Worm (Caenorhabditis elegans): Measurements from ENCODE around the gene F45E12.6.

Gene F45E12.6

DNA sequence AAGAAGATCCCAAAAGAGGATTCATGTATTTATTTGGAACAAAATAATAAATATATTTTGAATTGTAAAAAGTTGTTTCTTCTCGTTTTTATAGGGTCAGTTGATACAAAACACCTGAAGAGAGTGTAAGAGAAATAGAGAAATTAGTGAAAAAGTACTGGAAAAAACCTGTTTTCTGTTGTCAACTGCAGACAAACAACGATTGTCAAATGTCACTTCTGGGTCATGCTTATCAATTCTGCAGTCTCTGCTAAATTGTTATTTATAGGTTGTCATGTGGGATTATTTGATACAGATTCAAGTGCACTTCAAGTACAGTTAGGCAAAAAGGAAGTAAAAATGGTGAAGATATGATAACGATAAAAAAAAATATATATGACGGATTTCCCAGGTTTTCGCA is 41.5 kb downstream of the F45E12.6 start:
- no peak for TF ChIP-seq aly-2 (tag; optimal IDR thresholded peaks at IDR 0.05)
- TF ChIP-seq madf-5 (GFP tag; IDR thresholded peaks at IDR 0.05), result no peak
- no peak for TF ChIP-seq egl-27 (tag; optimal IDR thresholded peaks at IDR 0.05)
- no peak for TF ChIP-seq nhr-42 (GFP tag; IDR thresholded peaks at IDR 0.05)
- TF ChIP-seq skn-1 (tag; optimal IDR thresholded peaks at IDR 0.05), result no peak
- no peak for TF ChIP-seq lin-39 (tag; optimal IDR thresholded peaks at IDR 0.05)
- peak; percentile 58 for TF ChIP-seq nhr-48 (tag; optimal IDR thresholded peaks at IDR 0.05)
- TF ChIP-seq mxl-2 (GFP tag; conservative IDR thresholded peaks at IDR 0.05), result no peak
- TF ChIP-seq ceh-32 (tag; optimal IDR thresholded peaks at IDR 0.05; ENCODE audit: poor library complexity), result no peak
- no peak for TF ChIP-seq ceh-20 (GFP tag; IDR thresholded peaks at IDR 0.05)
- TF ChIP-seq lir-3 (tag; optimal IDR thresholded peaks at IDR 0.05), result no peak
- peak in 1 of 2 experiments; percentile 44 for TF ChIP-seq unc-62 (GFP tag; optimal IDR thresholded peaks at IDR 0.05 in 1 of 2)
- TF ChIP-seq unc-62 (tag; optimal IDR thresholded peaks at IDR 0.05), result no peak
- TF ChIP-seq hlh-11 (tag; optimal IDR thresholded peaks at IDR 0.05), result peak; percentile 48
- no peak for TF ChIP-seq arid-1 (GFP tag; conservative IDR thresholded peaks at IDR 0.05)
- no peak for TF ChIP-seq snpc-4 (tag; optimal IDR thresholded peaks at IDR 0.05)
- no peak for TF ChIP-seq nhr-102 (tag; optimal IDR thresholded peaks at IDR 0.05)
- TF ChIP-seq T26A8.4 (GFP tag; IDR thresholded peaks at IDR 0.05), result no peak
- TF ChIP-seq Y75B8A.6 (GFP tag; IDR thresholded peaks at IDR 0.05), result no peak
- TF ChIP-seq hif-1 (tag; optimal IDR thresholded peaks at IDR 0.05), result no peak
- TF ChIP-seq mes-2 (tag; optimal IDR thresholded peaks at IDR 0.05; ENCODE audit: poor library complexity, severe bottlenecking), result no peak
- TF ChIP-seq nhr-28 (tag; optimal IDR thresholded peaks at IDR 0.05), result peak; percentile 55
- no peak for TF ChIP-seq daf-16 (GFP tag; optimal IDR thresholded peaks at IDR 0.05)
- peak; percentile 37 for TF ChIP-seq daf-16 (tag; optimal IDR thresholded peaks at IDR 0.05)
- TF ChIP-seq hlh-30 (tag; optimal IDR thresholded peaks at IDR 0.05; ENCODE audit: insufficient read depth), result peak; percentile 66
- TF ChIP-seq dmd-9 (GFP tag; IDR thresholded peaks at IDR 0.05), result no peak
- TF ChIP-seq dmd-6 (GFP tag; IDR thresholded peaks at IDR 0.05), result peak; percentile 30; the same call in 1 of the 2 replicates
- no peak for TF ChIP-seq snpc-1.2 (GFP tag; IDR thresholded peaks at IDR 0.05)
- TF ChIP-seq mdl-1 (tag; optimal IDR thresholded peaks at IDR 0.05), result peak in 1 of 2 experiments; percentile 51
- TF ChIP-seq mxl-3 (GFP tag; optimal IDR thresholded peaks at IDR 0.05), result peak; percentile 15
- TF ChIP-seq D1046.2 (GFP tag; IDR thresholded peaks at IDR 0.05), result no peak
- no peak for TF ChIP-seq fkh-10 (GFP tag; optimal IDR thresholded peaks at IDR 0.05)
- no peak for TF ChIP-seq php-3 (GFP tag; IDR thresholded peaks at IDR 0.05)
- no peak for TF ChIP-seq ces-1 (GFP tag; optimal IDR thresholded peaks at IDR 0.05)

DNA sequence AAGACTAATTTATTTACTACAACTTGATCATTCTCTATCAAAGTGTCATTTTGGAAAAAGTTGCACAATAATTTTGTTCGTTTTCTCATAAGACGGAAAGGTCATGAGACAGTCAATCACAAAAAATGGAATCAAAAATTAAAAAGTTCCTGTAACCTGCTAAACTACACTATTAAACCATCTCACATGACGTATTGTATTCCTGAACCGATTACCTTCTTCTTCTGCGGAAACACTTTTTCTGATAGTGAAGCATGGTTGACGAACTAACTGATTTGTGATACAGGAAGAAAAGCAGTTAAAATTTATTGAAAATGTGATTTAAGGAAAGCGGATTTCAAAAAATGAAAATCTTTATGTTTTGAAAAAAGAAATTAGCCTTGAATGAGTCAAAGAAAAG is 44.2 kb downstream of the F45E12.6 start:
- peak; percentile 52 for TF ChIP-seq nhr-28 (tag; optimal IDR thresholded peaks at IDR 0.05)
- peak; percentile 95 for TF ChIP-seq dmd-6 (GFP tag; IDR thresholded peaks at IDR 0.05)
- no peak for TF ChIP-seq T26A8.4 (GFP tag; IDR thresholded peaks at IDR 0.05)

DNA sequence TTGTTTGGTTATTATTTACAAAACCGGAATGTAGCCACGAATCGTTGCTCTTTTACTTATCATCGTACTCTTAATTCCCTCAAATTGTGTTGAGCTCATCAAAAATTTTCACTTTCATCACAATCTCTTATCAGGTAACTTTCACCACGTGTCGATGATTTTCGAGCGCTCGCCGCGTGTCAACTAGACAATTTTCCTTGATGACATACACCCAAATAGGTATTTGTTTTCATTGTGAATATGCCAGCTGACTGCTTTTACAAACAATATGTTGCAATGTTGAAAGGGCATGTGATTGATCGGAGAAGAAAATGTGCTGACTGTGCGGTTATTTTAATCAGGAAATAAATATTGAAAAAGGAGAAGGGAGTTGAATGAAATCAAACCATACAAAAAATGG is 49.3 kb downstream of the F45E12.6 start:
- TF ChIP-seq F37D6.2 (tag; optimal IDR thresholded peaks at IDR 0.05) (no peak), zip-2 (tag; optimal IDR thresholded peaks at IDR 0.05) (no peak), mdt-29 (GFP tag; IDR thresholded peaks at IDR 0.05) (no peak), lin-29 (GFP tag; IDR thresholded peaks at IDR 0.05) (no peak), nhr-102 (tag; optimal IDR thresholded peaks at IDR 0.05) (peak; percentile 60), spr-3 (GFP tag; optimal IDR thresholded peaks at IDR 0.05) (no peak), dmd-6 (GFP tag; IDR thresholded peaks at IDR 0.05) (peak; percentile 87), duxl-1 (tag; optimal IDR thresholded peaks at IDR 0.05; ENCODE audit: poor library complexity) (no peak), nhr-41 (GFP tag; IDR thresholded peaks at IDR 0.05) (no peak), madf-9 (GFP tag; conservative IDR thresholded peaks at IDR 0.05) (no peak), ceh-20 (GFP tag; IDR thresholded peaks at IDR 0.05) (no peak), nhr-6 (tag; optimal IDR thresholded peaks at IDR 0.05) (no peak), daf-19 (GFP tag; conservative IDR thresholded peaks at IDR 0.05) (no peak), F44E2.7 (GFP tag; IDR thresholded peaks at IDR 0.05) (no peak), F26F4.8 (GFP tag; conservative IDR thresholded peaks at IDR 0.05) (no peak), nhr-48 (tag; optimal IDR thresholded peaks at IDR 0.05) (peak; percentile 21), mdl-1 (tag; optimal IDR thresholded peaks at IDR 0.05) (peak in 1 of 2 experiments; percentile 68), nhr-28 (tag; optimal IDR thresholded peaks at IDR 0.05) (peak; percentile 85), unc-130 (GFP tag; optimal IDR thresholded peaks at IDR 0.05) (no peak), dmd-8 (GFP tag; IDR thresholded peaks at IDR 0.05) (no peak), fkh-10 (GFP tag; optimal IDR thresholded peaks at IDR 0.05) (no peak), ceh-44 (GFP tag; IDR thresholded peaks at IDR 0.05) (no peak), D1046.2 (GFP tag; IDR thresholded peaks at IDR 0.05) (no peak)

Measured in whole organism, L4 larva.